Worm (Caenorhabditis elegans): ENCODE results near the gene M7.8.

Gene M7.8

DNA sequence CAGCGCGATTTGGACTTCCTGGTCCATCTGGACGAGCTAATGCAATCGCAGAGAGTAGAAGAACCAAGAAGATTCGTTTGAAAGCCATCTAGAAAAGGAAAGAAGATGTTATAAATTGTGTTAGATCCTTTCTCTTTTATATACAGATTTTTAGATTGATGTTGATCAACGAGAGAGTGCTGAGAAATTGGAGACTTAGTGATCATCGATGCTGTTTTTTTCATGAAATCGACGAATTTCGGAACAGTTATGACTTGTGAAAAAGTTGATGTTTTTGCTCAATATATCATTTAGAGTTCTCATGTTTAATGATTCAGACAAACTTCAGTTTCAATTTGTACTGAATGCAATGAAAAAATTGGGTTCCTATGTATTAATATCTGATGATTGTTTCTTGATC lies 7.7 kb upstream of the M7.8 start, which contains the start of gene srlf-17:
TSS of gene srlf-17 (minus strand) at position 101 of the 400 bp plus-strand sequence.
- TF ChIP-seq klf-2 (GFP tag; conservative IDR thresholded peaks at IDR 0.05): no peak
- TF ChIP-seq flt-1 (GFP tag; IDR thresholded peaks at IDR 0.05): no peak
- no peak for TF ChIP-seq cog-1 (tag; optimal IDR thresholded peaks at IDR 0.05)
- no peak for TF ChIP-seq tab-1 (GFP tag; IDR thresholded peaks at IDR 0.05)
- TF ChIP-seq ref-1 (GFP tag; conservative IDR thresholded peaks at IDR 0.05): no peak
- TF ChIP-seq ztf-23 (GFP tag; IDR thresholded peaks at IDR 0.05): no peak
- no peak for TF ChIP-seq med-1 (GFP tag; optimal IDR thresholded peaks at IDR 0.05; ENCODE audit: insufficient read depth)
- TF ChIP-seq ztf-29 (GFP tag; IDR thresholded peaks at IDR 0.05): no peak
- TF ChIP-seq T22C8.4 (GFP tag; IDR thresholded peaks at IDR 0.05): no peak

DNA sequence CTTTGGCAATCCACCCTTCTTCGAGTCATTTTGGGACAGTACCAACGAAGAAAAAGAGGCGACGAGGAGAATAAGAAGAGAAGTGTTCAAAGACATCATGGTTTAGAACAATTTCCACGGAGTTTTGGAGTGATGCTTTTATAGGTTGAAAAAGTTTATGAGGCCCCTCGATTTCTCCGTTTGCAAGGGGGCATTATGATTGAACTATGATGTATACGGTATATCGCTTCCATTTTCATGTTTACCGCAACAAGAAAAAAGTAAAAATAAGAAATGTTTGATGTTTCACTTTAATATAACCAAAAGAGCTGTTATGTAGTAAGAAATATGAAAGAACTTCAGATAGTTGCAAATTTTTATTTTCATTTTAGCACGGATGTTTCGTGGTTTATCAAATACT lies 6.5 kb upstream of the M7.8 start, which contains the start of gene srlf-18:
TSS of gene srlf-18 (minus strand) at position 101 of the 400 bp plus-strand sequence.
- no peak for TF ChIP-seq T22C8.4 (GFP tag; IDR thresholded peaks at IDR 0.05)
- no peak for TF ChIP-seq cog-1 (tag; optimal IDR thresholded peaks at IDR 0.05)
- no peak for TF ChIP-seq klf-2 (GFP tag; conservative IDR thresholded peaks at IDR 0.05)
- no peak for TF ChIP-seq med-1 (GFP tag; optimal IDR thresholded peaks at IDR 0.05; ENCODE audit: insufficient read depth)
- no peak for TF ChIP-seq ztf-23 (GFP tag; IDR thresholded peaks at IDR 0.05)
- no peak for TF ChIP-seq ref-1 (GFP tag; conservative IDR thresholded peaks at IDR 0.05)
- TF ChIP-seq ztf-29 (GFP tag; IDR thresholded peaks at IDR 0.05): no peak
- no peak for TF ChIP-seq tab-1 (GFP tag; IDR thresholded peaks at IDR 0.05)
- TF ChIP-seq flt-1 (GFP tag; IDR thresholded peaks at IDR 0.05): no peak

DNA sequence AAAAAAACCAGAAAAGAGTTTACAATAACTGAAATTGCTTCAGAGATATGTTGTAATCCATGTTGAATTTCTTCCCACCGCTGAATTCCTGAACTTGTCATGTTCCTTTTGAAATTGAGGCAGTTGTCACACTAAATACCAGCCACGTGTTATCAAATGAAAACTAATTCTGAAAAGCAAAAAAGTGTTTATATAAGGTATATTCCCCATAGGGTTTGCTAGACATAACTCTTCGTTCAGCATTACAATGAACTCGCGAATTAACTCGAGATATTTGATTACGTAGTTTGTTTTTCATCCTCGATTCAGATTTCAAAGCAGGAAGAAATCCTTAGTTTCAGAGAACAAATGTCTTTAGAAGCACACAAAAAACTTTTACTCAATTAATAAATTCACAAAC lies 5.4 kb upstream of the M7.8 start, which contains the start of gene str-3:
TSS of gene str-3 (minus strand) at position 101 of the 400 bp plus-strand sequence.
- TF ChIP-seq flt-1 (GFP tag; IDR thresholded peaks at IDR 0.05) (no peak), med-1 (GFP tag; optimal IDR thresholded peaks at IDR 0.05; ENCODE audit: insufficient read depth) (no peak), ref-1 (GFP tag; conservative IDR thresholded peaks at IDR 0.05) (no peak), tab-1 (GFP tag; IDR thresholded peaks at IDR 0.05) (no peak), ztf-29 (GFP tag; IDR thresholded peaks at IDR 0.05) (no peak), ztf-23 (GFP tag; IDR thresholded peaks at IDR 0.05) (no peak), cog-1 (tag; optimal IDR thresholded peaks at IDR 0.05) (no peak), klf-2 (GFP tag; conservative IDR thresholded peaks at IDR 0.05) (no peak), T22C8.4 (GFP tag; IDR thresholded peaks at IDR 0.05) (no peak)

DNA sequence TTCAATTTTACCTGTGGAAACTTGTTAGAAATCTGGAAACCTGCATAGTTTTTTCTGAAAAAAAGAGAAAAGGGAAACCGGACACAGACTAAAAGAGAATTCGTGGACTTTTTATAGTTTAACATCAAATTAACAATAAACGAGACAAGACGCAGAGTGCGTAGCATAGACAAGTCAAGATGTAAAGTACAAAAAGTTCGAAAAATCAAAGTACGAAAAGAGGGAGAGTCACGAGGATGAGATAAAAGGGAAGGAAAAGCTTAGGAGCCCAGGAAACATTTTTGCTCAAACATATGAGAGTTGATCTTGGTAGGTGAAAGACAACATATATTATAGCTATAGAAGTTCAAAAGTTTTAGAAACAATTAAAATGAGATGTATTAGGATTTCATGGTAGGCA lies 2.9 kb upstream of the M7.8 start, which contains the start of gene M7.12:
TSS of gene M7.12 (minus strand) at position 188 of the 400 bp plus-strand sequence.
- TF ChIP-seq med-1 (GFP tag; optimal IDR thresholded peaks at IDR 0.05; ENCODE audit: insufficient read depth) (no peak), flt-1 (GFP tag; IDR thresholded peaks at IDR 0.05) (no peak), T22C8.4 (GFP tag; IDR thresholded peaks at IDR 0.05) (no peak), ref-1 (GFP tag; conservative IDR thresholded peaks at IDR 0.05) (no peak), ztf-23 (GFP tag; IDR thresholded peaks at IDR 0.05) (no peak), cog-1 (tag; optimal IDR thresholded peaks at IDR 0.05) (no peak), klf-2 (GFP tag; conservative IDR thresholded peaks at IDR 0.05) (no peak), tab-1 (GFP tag; IDR thresholded peaks at IDR 0.05) (no peak), ztf-29 (GFP tag; IDR thresholded peaks at IDR 0.05) (no peak)

ce11 chrIV:11094052-11094451 lies 833 bp downstream of the M7.8 start:
- TF ChIP-seq tab-1 (GFP tag; IDR thresholded peaks at IDR 0.05): no peak
- TF ChIP-seq med-1 (GFP tag; optimal IDR thresholded peaks at IDR 0.05; ENCODE audit: insufficient read depth): no peak
- no peak for TF ChIP-seq ztf-29 (GFP tag; IDR thresholded peaks at IDR 0.05)
- no peak for TF ChIP-seq ztf-23 (GFP tag; IDR thresholded peaks at IDR 0.05)
- no peak for TF ChIP-seq klf-2 (GFP tag; conservative IDR thresholded peaks at IDR 0.05)
- no peak for TF ChIP-seq T22C8.4 (GFP tag; IDR thresholded peaks at IDR 0.05)
- TF ChIP-seq ref-1 (GFP tag; conservative IDR thresholded peaks at IDR 0.05): no peak
- no peak for TF ChIP-seq cog-1 (tag; optimal IDR thresholded peaks at IDR 0.05)
- TF ChIP-seq flt-1 (GFP tag; IDR thresholded peaks at IDR 0.05): no peak

ce11 chrIV:11092502-11093080 lies 2.3 kb downstream of the M7.8 start, which contains the start of gene bcc-1:
Gene bcc-1, minus strand, starts transcription at chrIV:11092552.
- no peak for TF ChIP-seq med-1 (GFP tag; optimal IDR thresholded peaks at IDR 0.05; ENCODE audit: insufficient read depth)

- no peak for TF ChIP-seq tab-1 (GFP tag; IDR thresholded peaks at IDR 0.05)
- TF ChIP-seq med-1 (GFP tag; optimal IDR thresholded peaks at IDR 0.05; ENCODE audit: insufficient read depth): no peak
Observed at ce11 chrIV:11089527-11089926, 5.4 kb downstream of the M7.8 start, which contains the start of gene M7.7. Gene M7.7, plus strand, starts transcription at chrIV:11089827.

DNA sequence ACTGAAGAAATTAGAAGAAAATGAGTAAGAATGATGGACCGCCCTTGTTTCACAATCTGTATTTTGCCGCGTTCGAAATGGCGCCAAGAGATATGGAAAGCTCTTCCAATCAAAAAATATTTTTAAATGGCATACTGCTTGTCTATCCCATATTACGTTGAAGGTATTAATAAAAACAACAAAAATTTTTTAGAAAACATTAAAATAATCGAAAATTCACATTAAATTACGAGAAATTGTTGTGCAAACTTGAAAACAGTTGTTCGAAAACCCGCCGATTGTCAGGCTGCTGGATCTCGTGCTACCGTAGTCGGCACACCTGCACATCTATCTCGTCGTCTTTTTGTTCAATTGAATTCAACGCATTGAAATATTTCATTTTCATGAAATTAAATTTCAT lies 11.3 kb downstream of the M7.8 start, which contains the start of gene klc-1:
TSS of gene klc-1 (plus strand) at position 127 of the 400 bp plus-strand sequence.
- TF ChIP-seq ztf-23 (GFP tag; IDR thresholded peaks at IDR 0.05) (no peak), ref-1 (GFP tag; conservative IDR thresholded peaks at IDR 0.05) (no peak), cog-1 (tag; optimal IDR thresholded peaks at IDR 0.05) (no peak), tab-1 (GFP tag; IDR thresholded peaks at IDR 0.05) (no peak), T22C8.4 (GFP tag; IDR thresholded peaks at IDR 0.05) (no peak), flt-1 (GFP tag; IDR thresholded peaks at IDR 0.05) (no peak), med-1 (GFP tag; optimal IDR thresholded peaks at IDR 0.05; ENCODE audit: insufficient read depth) (no peak)

DNA sequence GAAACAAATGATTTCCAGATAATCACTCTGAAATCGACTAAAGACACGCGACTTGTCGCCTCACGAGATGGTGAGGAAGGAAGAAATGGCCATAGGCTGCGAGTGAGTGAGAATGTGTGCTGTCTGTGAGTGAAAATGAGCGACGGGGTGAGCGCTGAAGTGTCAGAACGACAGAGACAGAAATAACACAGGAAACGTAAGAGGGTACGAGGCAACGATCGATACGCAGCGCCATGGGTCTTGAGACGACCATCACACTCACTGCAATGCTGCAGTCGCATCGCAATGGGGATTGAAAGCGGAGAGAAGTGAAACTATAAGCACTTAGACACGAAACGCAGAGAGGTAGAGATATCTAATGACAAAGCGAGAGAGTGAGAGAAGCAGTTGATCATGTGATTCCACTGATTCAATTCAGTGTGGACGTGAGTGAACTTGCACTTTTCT lies 12.1 kb downstream of the M7.8 start:
- TF ChIP-seq ref-1 (GFP tag; conservative IDR thresholded peaks at IDR 0.05) (no peak), med-1 (GFP tag; optimal IDR thresholded peaks at IDR 0.05; ENCODE audit: insufficient read depth) (no peak), cog-1 (tag; optimal IDR thresholded peaks at IDR 0.05) (peak; percentile 63), ztf-23 (GFP tag; IDR thresholded peaks at IDR 0.05) (peak; percentile 70), tab-1 (GFP tag; IDR thresholded peaks at IDR 0.05) (no peak), ztf-29 (GFP tag; IDR thresholded peaks at IDR 0.05) (no peak), T22C8.4 (GFP tag; IDR thresholded peaks at IDR 0.05) (peak; percentile 91), klf-2 (GFP tag; conservative IDR thresholded peaks at IDR 0.05) (no peak), flt-1 (GFP tag; IDR thresholded peaks at IDR 0.05) (no peak)

DNA sequence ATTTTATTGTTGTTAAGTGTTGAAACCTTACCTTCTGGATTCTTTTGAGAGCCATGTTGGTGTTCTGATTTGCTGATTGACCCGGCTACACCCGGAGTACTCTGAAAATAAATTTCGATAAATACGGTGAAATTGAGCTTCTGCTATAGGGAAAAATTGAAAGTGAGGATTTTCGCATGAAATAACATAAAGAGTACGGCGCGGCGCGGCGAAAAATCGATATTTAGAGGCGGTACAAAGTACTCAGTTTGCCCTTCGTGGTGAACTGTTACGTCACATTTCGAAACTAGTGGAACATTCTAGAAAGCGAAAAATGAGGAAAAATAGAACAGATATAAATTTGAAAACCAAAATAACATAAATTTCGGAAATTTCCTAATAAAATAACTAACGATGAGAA lies 12.7 kb downstream of the M7.8 start, which contains the start of gene let-70:
TSS of gene let-70 (minus strand) at position 101 of the 400 bp plus-strand sequence.
- no peak for TF ChIP-seq ztf-29 (GFP tag; IDR thresholded peaks at IDR 0.05)
- TF ChIP-seq cog-1 (tag; optimal IDR thresholded peaks at IDR 0.05): no peak
- no peak for TF ChIP-seq T22C8.4 (GFP tag; IDR thresholded peaks at IDR 0.05)
- TF ChIP-seq flt-1 (GFP tag; IDR thresholded peaks at IDR 0.05): no peak
- no peak for TF ChIP-seq tab-1 (GFP tag; IDR thresholded peaks at IDR 0.05)
- no peak for TF ChIP-seq med-1 (GFP tag; optimal IDR thresholded peaks at IDR 0.05; ENCODE audit: insufficient read depth)
- TF ChIP-seq ref-1 (GFP tag; conservative IDR thresholded peaks at IDR 0.05): no peak
- TF ChIP-seq klf-2 (GFP tag; conservative IDR thresholded peaks at IDR 0.05): no peak
- TF ChIP-seq ztf-23 (GFP tag; IDR thresholded peaks at IDR 0.05): no peak
